Fruit fly (Drosophila melanogaster): Measurements from ENCODE around the gene Diedel.

Gene Diedel

dm6 chr3R:29489209-29489608 is 4.4 kb upstream of the Diedel start, which contains the start of the genes CG2321 and CG2006:
TSS of gene CG2321 (minus strand) at chr3R:29489265.
TSS of gene CG2006 (plus strand) at chr3R:29489468.
- TF ChIP-seq Myc (optimal IDR thresholded peaks at IDR 0.05) (no peak), h (optimal IDR thresholded peaks at IDR 0.05) (no peak), Sin3A (optimal IDR thresholded peaks at IDR 0.05) (no peak), ttk (optimal IDR thresholded peaks at IDR 0.05) (no peak), insv (optimal IDR thresholded peaks at IDR 0.05) (no peak), psq (optimal IDR thresholded peaks at IDR 0.05) (no peak)

dm6 chr3R:29490912-29491311 is 2.7 kb upstream of the Diedel start, which contains the start of gene Spase12:
TSS of gene Spase12 (minus strand) at chr3R:29491150.
- TF ChIP-seq insv (optimal IDR thresholded peaks at IDR 0.05) (no peak), h (optimal IDR thresholded peaks at IDR 0.05) (no peak), Myc (optimal IDR thresholded peaks at IDR 0.05) (no peak), psq (optimal IDR thresholded peaks at IDR 0.05) (no peak), ttk (optimal IDR thresholded peaks at IDR 0.05) (no peak), Sin3A (optimal IDR thresholded peaks at IDR 0.05) (no peak)

dm6 chr3R:29494482-29494881 is 830 bp downstream of the Diedel start, which contains the start of gene FipoQ:
TSS of gene FipoQ (plus strand) at chr3R:29494782.
- TF ChIP-seq Myc (optimal IDR thresholded peaks at IDR 0.05) (no peak), h (optimal IDR thresholded peaks at IDR 0.05) (no peak), psq (optimal IDR thresholded peaks at IDR 0.05) (no peak), Sin3A (optimal IDR thresholded peaks at IDR 0.05) (no peak)

- TF ChIP-seq ttk (optimal IDR thresholded peaks at IDR 0.05) (no peak), Sin3A (optimal IDR thresholded peaks at IDR 0.05) (no peak), h (optimal IDR thresholded peaks at IDR 0.05) (no peak), Myc (optimal IDR thresholded peaks at IDR 0.05) (no peak), insv (optimal IDR thresholded peaks at IDR 0.05) (no peak), psq (optimal IDR thresholded peaks at IDR 0.05) (no peak)
These were observed 2.2 kb downstream of the Diedel start for dm6 chr3R:29495815-29496214.

dm6 chr3R:29496315-29496714 is 2.7 kb downstream of the Diedel start:
- TF ChIP-seq psq (optimal IDR thresholded peaks at IDR 0.05) (no peak), insv (optimal IDR thresholded peaks at IDR 0.05) (no peak), ttk (optimal IDR thresholded peaks at IDR 0.05) (no peak), Myc (optimal IDR thresholded peaks at IDR 0.05) (no peak), Sin3A (optimal IDR thresholded peaks at IDR 0.05) (no peak), h (optimal IDR thresholded peaks at IDR 0.05) (no peak)

- no peak for TF ChIP-seq Myc (optimal IDR thresholded peaks at IDR 0.05)
- no peak for TF ChIP-seq h (optimal IDR thresholded peaks at IDR 0.05)
These were observed 9.3 kb downstream of the Diedel start for dm6 chr3R:29502978-29503377.

- TF ChIP-seq insv (optimal IDR thresholded peaks at IDR 0.05) (no peak), psq (optimal IDR thresholded peaks at IDR 0.05) (no peak), Myc (optimal IDR thresholded peaks at IDR 0.05) (no peak), ttk (optimal IDR thresholded peaks at IDR 0.05) (no peak), Sin3A (optimal IDR thresholded peaks at IDR 0.05) (no peak), h (optimal IDR thresholded peaks at IDR 0.05) (no peak)
These were observed 9.9 kb downstream of the Diedel start, which contains the start of gene Trc8 for dm6 chr3R:29503406-29504116. TSS of gene Trc8 (minus strand) at chr3R:29503797.

dm6 chr3R:29506581-29506980 is 12.9 kb downstream of the Diedel start:
- TF ChIP-seq h (optimal IDR thresholded peaks at IDR 0.05): no peak
- no peak for TF ChIP-seq ttk (optimal IDR thresholded peaks at IDR 0.05)
- TF ChIP-seq psq (optimal IDR thresholded peaks at IDR 0.05): no peak
- TF ChIP-seq insv (optimal IDR thresholded peaks at IDR 0.05): no peak
- TF ChIP-seq Myc (optimal IDR thresholded peaks at IDR 0.05): no peak
- TF ChIP-seq Sin3A (optimal IDR thresholded peaks at IDR 0.05): no peak

dm6 chr3R:29508551-29509266 is 15.1 kb downstream of the Diedel start:
- TF ChIP-seq psq (optimal IDR thresholded peaks at IDR 0.05): no peak
- no peak for TF ChIP-seq insv (optimal IDR thresholded peaks at IDR 0.05)

- TF ChIP-seq Myc (optimal IDR thresholded peaks at IDR 0.05): no peak
These were observed 17.8 kb downstream of the Diedel start for dm6 chr3R:29511472-29511871.

- TF ChIP-seq psq (optimal IDR thresholded peaks at IDR 0.05) (no peak), h (optimal IDR thresholded peaks at IDR 0.05) (no peak), insv (optimal IDR thresholded peaks at IDR 0.05) (no peak), ttk (optimal IDR thresholded peaks at IDR 0.05) (no peak), Myc (optimal IDR thresholded peaks at IDR 0.05) (no peak), Sin3A (optimal IDR thresholded peaks at IDR 0.05) (no peak)
These were observed 18.8 kb downstream of the Diedel start for dm6 chr3R:29512306-29513044.

dm6 chr3R:29515417-29515816 is 21.8 kb downstream of the Diedel start, which contains the start of gene ND-20L:
TSS of gene ND-20L (plus strand) at chr3R:29515717.
- no peak for TF ChIP-seq ttk (optimal IDR thresholded peaks at IDR 0.05)
- TF ChIP-seq Sin3A (optimal IDR thresholded peaks at IDR 0.05): no peak

Data from Kc167 (cell line).